Fruit fly (Drosophila melanogaster) S2 (cell line): ENCODE results near the gene CCDC53.

Experiments
- CG8478 ChIP-seq: fragments of >200 bp; optimal IDR thresholded peaks from 2 replicates; lab custom pipeline; 2018
- CTCF ChIP-seq, 2 experiments: fragments of >200 bp; optimal IDR thresholded peaks; 2 replicates each; lab custom pipeline; 2018

dm6 chr2L:8091429-8091828, 50.5 kb downstream of the CCDC53 start:
- TF ChIP-seq CTCF (optimal IDR thresholded peaks at IDR 0.05; lab: Kevin White, UChicago) (no peak), CG8478 (lab: Kevin White, UChicago) (no peak)
